Worm (Caenorhabditis elegans): ENCODE results near the gene nhr-3.

The nhr-3 gene

ce11 chrX:14545543-14545942 is 12.8 kb upstream of the nhr-3 start, which contains the start of gene enri-2:
Gene enri-2 (plus strand): TSS chrX:14545843.
- TF ChIP-seq unc-62 (GFP tag; optimal IDR thresholded peaks at IDR 0.05), result no peak
- no peak for TF ChIP-seq cnd-1 (tag; optimal IDR thresholded peaks at IDR 0.05)
- no peak for TF ChIP-seq lin-32 (GFP tag; optimal IDR thresholded peaks at IDR 0.05)

ce11 chrX:14549709-14550199 is 8.6 kb upstream of the nhr-3 start, which contains the start of gene ram-5:
Gene ram-5 (plus strand): TSS chrX:14550149.
- no peak for TF ChIP-seq mab-5 (tag; optimal IDR thresholded peaks at IDR 0.05)
- TF ChIP-seq elt-1 (tag; optimal IDR thresholded peaks at IDR 0.05; ENCODE audit: borderline replicate concordance, insufficient read depth), result no peak
- TF ChIP-seq ceh-39 (tag; optimal IDR thresholded peaks at IDR 0.05), result no peak
- no peak for TF ChIP-seq ham-2 (GFP tag; optimal IDR thresholded peaks at IDR 0.05)
- TF ChIP-seq mep-1 (tag; optimal IDR thresholded peaks at IDR 0.05), result no peak
- no peak for TF ChIP-seq ztf-11 (tag; optimal IDR thresholded peaks at IDR 0.05)
- TF ChIP-seq bed-3 (GFP tag; optimal IDR thresholded peaks at IDR 0.05), result no peak
- no peak for TF ChIP-seq lin-13 (tag; optimal IDR thresholded peaks at IDR 0.05)
- no peak for TF ChIP-seq hlh-1 (tag; optimal IDR thresholded peaks at IDR 0.05)
- no peak for TF ChIP-seq unc-39 (tag; optimal IDR thresholded peaks at IDR 0.05)
- no peak for TF ChIP-seq flh-1 (GFP tag; optimal IDR thresholded peaks at IDR 0.05)
- TF ChIP-seq elt-3 (tag; optimal IDR thresholded peaks at IDR 0.05), result no peak
- TF ChIP-seq M03D4.4 (tag; optimal IDR thresholded peaks at IDR 0.05), result no peak
- TF ChIP-seq cnd-1 (tag; optimal IDR thresholded peaks at IDR 0.05), result no peak
- no peak for TF ChIP-seq mls-2 (tag; optimal IDR thresholded peaks at IDR 0.05)

- TF ChIP-seq nhr-28 (tag; optimal IDR thresholded peaks at IDR 0.05) (no peak), mls-2 (tag; optimal IDR thresholded peaks at IDR 0.05) (no peak)
These were observed 1.9 kb upstream of the nhr-3 start for ce11 chrX:14556403-14556802.

ce11 chrX:14557352-14557935 is 860 bp upstream of the nhr-3 start:
- TF ChIP-seq lsy-2 (tag; optimal IDR thresholded peaks at IDR 0.05) (peak; percentile 26), tbx-8 (GFP tag; optimal IDR thresholded peaks at IDR 0.05) (no peak), nhr-76 (tag; optimal IDR thresholded peaks at IDR 0.05) (no peak), unc-62 (GFP tag; optimal IDR thresholded peaks at IDR 0.05) (peak; percentile 39), nhr-237 (tag; optimal IDR thresholded peaks at IDR 0.05) (peak; percentile 62), nhr-12 (tag; optimal IDR thresholded peaks at IDR 0.05) (no peak), lin-32 (GFP tag; optimal IDR thresholded peaks at IDR 0.05) (no peak), elt-3 (tag; optimal IDR thresholded peaks at IDR 0.05) (no peak), unc-120 (tag; optimal IDR thresholded peaks at IDR 0.05; ENCODE audit: poor library complexity, severe bottlenecking) (peak; percentile 62), ces-1 (GFP tag; optimal IDR thresholded peaks at IDR 0.05) (peak; percentile 25), nhr-2 (tag; optimal IDR thresholded peaks at IDR 0.05) (no peak), sptf-1 (tag; optimal IDR thresholded peaks at IDR 0.05) (no peak), lin-13 (tag; optimal IDR thresholded peaks at IDR 0.05) (no peak), hlh-1 (tag; optimal IDR thresholded peaks at IDR 0.05) (peak; percentile 39)

ce11 chrX:14559084-14559483 is 780 bp downstream of the nhr-3 start:
- TF ChIP-seq ces-1 (GFP tag; optimal IDR thresholded peaks at IDR 0.05), result no peak
- TF ChIP-seq mls-2 (tag; optimal IDR thresholded peaks at IDR 0.05), result no peak
- no peak for TF ChIP-seq mab-5 (tag; optimal IDR thresholded peaks at IDR 0.05)
- no peak for TF ChIP-seq ham-2 (GFP tag; optimal IDR thresholded peaks at IDR 0.05)
- TF ChIP-seq lsy-2 (tag; optimal IDR thresholded peaks at IDR 0.05), result no peak
- TF ChIP-seq nhr-12 (tag; optimal IDR thresholded peaks at IDR 0.05), result no peak
- no peak for TF ChIP-seq sptf-1 (tag; optimal IDR thresholded peaks at IDR 0.05)
- no peak for TF ChIP-seq pha-4 (tag; optimal IDR thresholded peaks at IDR 0.05)
- no peak for TF ChIP-seq tbx-8 (GFP tag; optimal IDR thresholded peaks at IDR 0.05)
- no peak for TF ChIP-seq flh-1 (GFP tag; optimal IDR thresholded peaks at IDR 0.05)
- TF ChIP-seq elt-3 (tag; optimal IDR thresholded peaks at IDR 0.05), result no peak
- TF ChIP-seq unc-62 (GFP tag; optimal IDR thresholded peaks at IDR 0.05), result no peak
- TF ChIP-seq nhr-76 (tag; optimal IDR thresholded peaks at IDR 0.05), result no peak

Measured in whole organism, mixed stage, embryonic.